Fruit fly (Drosophila melanogaster): ENCODE data around the gene CG34164.
A peak's percentile ranks its signal among the peaks of the same experiment; 100 is the strongest.

CG34164 gene

dm6 chr2L:12026458-12027431, 29.4 kb upstream of the CG34164 start (continued):
- TF ChIP-seq pho (GFP tag; optimal IDR thresholded peaks at IDR 0.05) = peak; percentile 35
- TF ChIP-seq CG10431 (GFP tag; optimal IDR thresholded peaks at IDR 0.05) = peak; percentile 17
- TF ChIP-seq run (tag; optimal IDR thresholded peaks at IDR 0.05) = no peak
- peak; percentile 11 for TF ChIP-seq CG12155 (GFP tag; optimal IDR thresholded peaks at IDR 0.05)
- TF ChIP-seq btn (GFP tag; optimal IDR thresholded peaks at IDR 0.05) = peak; percentile 13
- peak; percentile 61 for TF ChIP-seq Aef1 (GFP tag; IDR thresholded peaks at IDR 0.05)
- peak; percentile 22 for TF ChIP-seq NC2α (GFP tag; optimal IDR thresholded peaks at IDR 0.05)
- TF ChIP-seq CkIIα-i1 (GFP tag; IDR thresholded peaks at IDR 0.05) = no peak
- peak in 1 of 3 experiments; percentile 75 for TF ChIP-seq lola (GFP tag; optimal IDR thresholded peaks at IDR 0.05)
- no peak for TF ChIP-seq CG34224 (GFP tag; IDR thresholded peaks at IDR 0.05; ENCODE audit: partially characterized antibody)
- no peak; the same call in 1 of the 2 replicates for TF ChIP-seq CG3847 (GFP tag; IDR thresholded peaks at IDR 0.05)
- TF ChIP-seq tll (GFP tag; optimal IDR thresholded peaks at IDR 0.05) = no peak
- peak; percentile 3 for TF ChIP-seq zen (tag; optimal IDR thresholded peaks at IDR 0.05)
- no peak for TF ChIP-seq CG12071 (GFP tag; optimal IDR thresholded peaks at IDR 0.05)
- TF ChIP-seq CrebB (tag; optimal IDR thresholded peaks at IDR 0.05) = no peak
- 0 out of 2 replicates have a peak, but pooled peaks have one; percentile 40 for TF ChIP-seq CG14014 (GFP tag; IDR thresholded peaks at IDR 0.05)
- TF ChIP-seq klu (GFP tag; IDR thresholded peaks at IDR 0.05) = 0 out of 2 replicates have a peak, but pooled peaks have one; percentile 13
- no peak for TF ChIP-seq CG11560 (tag; IDR thresholded peaks at IDR 0.05)
- TF ChIP-seq CG18619 (GFP tag; optimal IDR thresholded peaks at IDR 0.05) = peak; percentile 79
- TF ChIP-seq CG17186 (GFP tag; optimal IDR thresholded peaks at IDR 0.05) = no peak
- TF ChIP-seq tio (GFP tag; optimal IDR thresholded peaks at IDR 0.05) = peak; percentile 69
- no peak for TF ChIP-seq sc (optimal IDR thresholded peaks at IDR 0.05)
- TF ChIP-seq sc (GFP tag; optimal IDR thresholded peaks at IDR 0.05) = peak; percentile 60
- peak; percentile 13; the same call in 1 of the 2 replicates for TF ChIP-seq dati (GFP tag; IDR thresholded peaks at IDR 0.05)
- no peak for TF ChIP-seq CG1792 (GFP tag; optimal IDR thresholded peaks at IDR 0.05)
- TF ChIP-seq esg (GFP tag; conservative IDR thresholded peaks at IDR 0.05) = no peak; the same call in 1 of the 2 replicates
- no peak for TF ChIP-seq sim (GFP tag; IDR thresholded peaks at IDR 0.05)
- TF ChIP-seq Hr39 (optimal IDR thresholded peaks at IDR 0.05) = no peak
- TF ChIP-seq CG1602 (GFP tag; optimal IDR thresholded peaks at IDR 0.05) = peak; percentile 68
- 0 out of 3 replicates have a peak, but pooled peaks have one; percentile 29 for TF ChIP-seq zen2 (GFP tag; IDR thresholded peaks at IDR 0.05; ENCODE audit: partially characterized antibody)
- TF ChIP-seq Bgb (GFP tag; IDR thresholded peaks at IDR 0.05; ENCODE audit: partially characterized antibody) = 0 out of 2 replicates have a peak, but pooled peaks have one; percentile 35
- TF ChIP-seq CG32772 (GFP tag; IDR thresholded peaks at IDR 0.05) = peak; percentile 27
- TF ChIP-seq pan (optimal IDR thresholded peaks at IDR 0.05) = no peak
- TF ChIP-seq pan (GFP tag; optimal IDR thresholded peaks at IDR 0.05 in 1 of 2, IDR thresholded peaks at IDR 0.05 in 1 of 2) = peak in 1 of 2 experiments; percentile 43
- TF ChIP-seq CG15073 (GFP tag; optimal IDR thresholded peaks at IDR 0.05) = peak; percentile 28
- TF ChIP-seq CG2199 (GFP tag; IDR thresholded peaks at IDR 0.05) = 0 out of 3 replicates have a peak, but pooled peaks have one; percentile 69
- no peak for TF ChIP-seq Neu2 (GFP tag; optimal IDR thresholded peaks at IDR 0.05; ENCODE audit: borderline replicate concordance)
- TF ChIP-seq gsb-n (tag; optimal IDR thresholded peaks at IDR 0.05) = no peak
- TF ChIP-seq MBD-R2 (GFP tag; IDR thresholded peaks at IDR 0.05) = no peak; the same call in 1 of the 2 replicates
- TF ChIP-seq CG3281 (GFP tag; optimal IDR thresholded peaks at IDR 0.05) = peak; percentile 66
- no peak for TF ChIP-seq CG16815 (GFP tag; optimal IDR thresholded peaks at IDR 0.05)
- no peak for TF ChIP-seq CG31365 (tag; optimal IDR thresholded peaks at IDR 0.05)
- peak; percentile 31 for TF ChIP-seq NfI (GFP tag; optimal IDR thresholded peaks at IDR 0.05)
- TF ChIP-seq tgo (GFP tag; IDR thresholded peaks at IDR 0.05) = peak; percentile 55
- TF ChIP-seq maf-S (GFP tag; optimal IDR thresholded peaks at IDR 0.05) = no peak
- TF ChIP-seq jigr1 (GFP tag; IDR thresholded peaks at IDR 0.05) = no peak
- TF ChIP-seq CG43689 (GFP tag; IDR thresholded peaks at IDR 0.05) = 0 out of 2 replicates have a peak, but pooled peaks have one; percentile 25
- no peak for TF ChIP-seq CG17568 (GFP tag; optimal IDR thresholded peaks at IDR 0.05)
